Worm (Caenorhabditis elegans) whole organism, midembryonic: ENCODE data around the gene F14D2.8.

Experiments used
- T22C8.4 ChIP-seq: fragments of 200-800 bp; sonication (Bioruptor generic); IDR thresholded peaks from 2 replicates; pipeline ENCODE4 v1.3.6; 2022; ENCODE audit warnings: missing genetic modification characterization, missing compliant biosample characterization
- cog-1 ChIP-seq: sonication (generic microtip); optimal IDR thresholded peaks from 2 replicates; lab custom pipeline; 2016; ENCODE audit warnings: missing genetic modification characterization, missing compliant biosample characterization
- flt-1 ChIP-seq: fragments of 200-800 bp; sonication (Bioruptor generic); IDR thresholded peaks from 2 replicates; pipeline ENCODE4 v1.3.6; 2022; ENCODE audit warnings: missing genetic modification characterization, missing compliant biosample characterization
- klf-2 ChIP-seq: fragments of 200-800 bp; sonication (Bioruptor generic); conservative IDR thresholded peaks from 2 replicates; pipeline ENCODE4 v1.3.6; 2022; ENCODE audit warnings: missing genetic modification reagents, missing genetic modification characterization, missing compliant biosample characterization
- med-1 ChIP-seq: sonication (generic microtip); optimal IDR thresholded peaks from 2 replicates; lab custom pipeline; 2017; ENCODE audit warnings: missing genetic modification characterization, mild to moderate bottlenecking, missing compliant biosample characterization, antibody characterized with exemption, missing genetic modification reagents; ENCODE audit not compliant: insufficient read depth
- ref-1 ChIP-seq: fragments of 200-800 bp; sonication (Bioruptor generic); conservative IDR thresholded peaks from 2 replicates; pipeline ENCODE4 v1.3.6; 2022; ENCODE audit warnings: missing genetic modification reagents, missing genetic modification characterization, missing compliant biosample characterization
- tab-1 ChIP-seq: fragments of 200-800 bp; sonication (Bioruptor generic); IDR thresholded peaks from 2 replicates; pipeline ENCODE4 v1.3.6; 2022; ENCODE audit warnings: missing genetic modification characterization, missing compliant biosample characterization
- ztf-23 ChIP-seq: fragments of 200-800 bp; sonication (Bioruptor generic); IDR thresholded peaks from 2 replicates; pipeline ENCODE4 v1.3.6; 2022; ENCODE audit warnings: missing genetic modification reagents, missing genetic modification characterization, missing compliant biosample characterization
- ztf-29 ChIP-seq: fragments of 200-800 bp; sonication (Bioruptor generic); IDR thresholded peaks from 2 replicates; pipeline ENCODE4 v1.3.6; 2022; ENCODE audit warnings: missing genetic modification reagents, missing genetic modification characterization, missing compliant biosample characterization

Gene F14D2.8

DNA sequence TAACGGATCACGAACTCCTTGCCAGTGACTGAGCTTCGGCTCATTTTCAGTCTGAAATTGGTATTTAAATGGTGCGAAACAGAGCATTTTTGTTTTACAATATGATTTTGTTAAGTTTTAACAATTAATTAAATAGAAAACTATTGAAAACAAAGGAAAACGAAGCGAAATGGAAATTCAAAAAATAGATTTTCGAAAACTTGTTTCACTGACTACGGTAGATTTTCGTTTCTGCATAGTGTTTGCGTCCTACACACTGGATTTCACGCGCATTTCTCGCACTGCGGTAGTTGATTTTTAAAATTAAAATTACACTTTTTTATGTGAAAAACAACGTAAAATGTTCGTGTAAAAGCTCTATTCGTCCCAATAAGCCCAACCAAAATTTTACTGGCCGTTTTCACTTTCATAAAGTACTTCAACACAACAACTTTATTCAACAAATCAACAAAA lies 3.3 kb downstream of the F14D2.8 start, which contains the start of gene bath-30:
Gene bath-30 (minus strand): TSS at position 51 of the 453 bp plus-strand sequence.
- TF ChIP-seq cog-1 (tag; lab: Kevin White, UChicago) (no peak), flt-1 (GFP tag; lab: Robert Waterston, UW) (no peak), T22C8.4 (GFP tag; lab: Robert Waterston, UW) (no peak), klf-2 (GFP tag; lab: Robert Waterston, UW) (no peak), med-1 (GFP tag; lab: Kevin White, UChicago) (no peak), tab-1 (GFP tag; lab: Robert Waterston, UW) (no peak), ref-1 (GFP tag; lab: Robert Waterston, UW) (no peak), ztf-23 (GFP tag; lab: Robert Waterston, UW) (no peak), ztf-29 (GFP tag; lab: Robert Waterston, UW) (no peak)

DNA sequence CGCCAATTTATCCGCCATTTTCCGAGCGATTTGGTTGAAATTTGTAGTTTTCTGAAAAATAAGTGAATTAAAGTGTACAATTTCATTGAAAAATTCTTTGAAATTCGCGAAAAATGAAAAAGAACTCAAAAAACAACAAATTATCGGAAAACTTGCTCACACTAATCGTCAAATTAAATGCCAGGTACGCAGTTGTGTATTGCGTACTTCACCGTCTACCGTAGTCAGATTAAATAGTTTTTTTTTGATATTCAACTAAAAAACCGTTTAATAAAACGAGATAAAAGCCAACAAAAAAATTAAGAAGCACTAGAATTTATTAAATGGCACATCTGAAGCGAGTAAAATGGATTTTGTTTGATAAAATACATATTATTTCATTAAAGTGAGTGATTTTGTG lies 4.8 kb downstream of the F14D2.8 start, which contains the start of gene bath-28:
Gene bath-28 (minus strand): TSS at position 51 of the 400 bp plus-strand sequence.
- TF ChIP-seq tab-1 (GFP tag; lab: Robert Waterston, UW), result no peak
- TF ChIP-seq ztf-29 (GFP tag; lab: Robert Waterston, UW), result no peak
- no peak for TF ChIP-seq klf-2 (GFP tag; lab: Robert Waterston, UW)
- no peak for TF ChIP-seq med-1 (GFP tag; lab: Kevin White, UChicago)

DNA sequence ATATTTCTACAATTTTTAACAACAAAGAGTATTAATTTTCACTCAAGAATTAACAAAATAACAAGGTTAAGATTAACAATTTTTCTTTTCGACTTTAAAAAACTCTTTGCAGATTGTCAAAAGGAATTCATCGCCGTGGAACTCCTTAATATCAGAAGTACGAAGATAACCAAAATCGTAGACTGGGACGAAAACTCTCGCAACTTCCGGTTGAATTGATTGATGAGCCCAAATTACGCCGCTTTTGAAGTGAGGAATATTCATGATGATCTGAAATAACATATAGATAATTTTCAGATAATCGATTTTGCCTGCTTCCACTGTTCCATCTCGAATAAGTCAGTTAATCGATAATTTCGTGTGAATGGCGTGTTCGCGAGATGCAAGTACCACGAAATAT lies 6.0 kb downstream of the F14D2.8 start, which contains the start of gene F14D2.15:
Gene F14D2.15 (minus strand): TSS at position 101 of the 400 bp plus-strand sequence.
- TF ChIP-seq med-1 (GFP tag; lab: Kevin White, UChicago) (no peak), cog-1 (tag; lab: Kevin White, UChicago) (no peak), ref-1 (GFP tag; lab: Robert Waterston, UW) (no peak), klf-2 (GFP tag; lab: Robert Waterston, UW) (no peak), T22C8.4 (GFP tag; lab: Robert Waterston, UW) (0 out of 2 replicates have a peak, but pooled peaks have one; percentile 34)

DNA sequence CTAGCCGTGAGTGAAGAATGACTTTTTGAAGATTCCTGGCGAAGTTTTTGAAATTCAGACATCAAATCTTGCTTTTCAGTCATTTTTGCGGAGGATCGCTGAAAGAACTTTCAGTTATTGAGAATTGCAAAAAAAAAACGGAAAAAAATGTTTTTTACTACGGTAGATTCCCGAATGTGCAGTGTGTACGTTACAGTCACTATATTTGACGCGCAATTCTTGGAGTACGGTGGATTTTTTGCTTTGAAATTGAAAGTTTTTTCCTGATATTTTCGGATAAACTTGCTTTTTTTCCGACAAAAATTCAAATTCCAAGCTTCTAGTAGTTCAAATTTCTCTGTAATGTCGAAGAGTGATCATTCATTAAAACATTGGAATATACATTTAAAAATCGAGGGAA lies 7.7 kb downstream of the F14D2.8 start, which contains the start of gene F14D2.11:
Gene F14D2.11 (minus strand): TSS at position 101 of the 400 bp plus-strand sequence.
- TF ChIP-seq ztf-29 (GFP tag; lab: Robert Waterston, UW) (no peak), klf-2 (GFP tag; lab: Robert Waterston, UW) (no peak), tab-1 (GFP tag; lab: Robert Waterston, UW) (no peak), flt-1 (GFP tag; lab: Robert Waterston, UW) (no peak), T22C8.4 (GFP tag; lab: Robert Waterston, UW) (no peak), ref-1 (GFP tag; lab: Robert Waterston, UW) (no peak), cog-1 (tag; lab: Kevin White, UChicago) (no peak), ztf-23 (GFP tag; lab: Robert Waterston, UW) (no peak), med-1 (GFP tag; lab: Kevin White, UChicago) (no peak)

DNA sequence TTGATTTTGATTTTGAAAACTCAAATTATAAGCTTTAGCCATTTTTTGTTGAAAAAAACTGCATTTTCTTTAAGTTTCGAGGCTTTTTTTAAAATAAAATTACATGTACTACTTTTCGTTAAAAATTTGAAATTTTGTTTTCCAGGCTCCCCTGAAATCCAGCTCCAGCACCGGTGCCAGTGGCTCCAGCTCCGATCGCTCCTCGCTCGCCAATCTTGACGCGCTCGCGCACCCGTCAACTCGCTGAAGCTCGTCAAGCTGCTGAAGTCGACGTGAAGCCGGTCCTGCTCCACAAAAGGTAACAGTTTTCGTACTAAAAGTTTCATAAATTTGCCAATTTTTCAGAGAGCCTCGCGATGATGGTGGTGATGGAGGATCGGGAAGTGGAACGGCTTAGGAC lies 8.9 kb downstream of the F14D2.8 start:
- TF ChIP-seq flt-1 (GFP tag; lab: Robert Waterston, UW) (no peak), ref-1 (GFP tag; lab: Robert Waterston, UW) (no peak), T22C8.4 (GFP tag; lab: Robert Waterston, UW) (no peak)

DNA sequence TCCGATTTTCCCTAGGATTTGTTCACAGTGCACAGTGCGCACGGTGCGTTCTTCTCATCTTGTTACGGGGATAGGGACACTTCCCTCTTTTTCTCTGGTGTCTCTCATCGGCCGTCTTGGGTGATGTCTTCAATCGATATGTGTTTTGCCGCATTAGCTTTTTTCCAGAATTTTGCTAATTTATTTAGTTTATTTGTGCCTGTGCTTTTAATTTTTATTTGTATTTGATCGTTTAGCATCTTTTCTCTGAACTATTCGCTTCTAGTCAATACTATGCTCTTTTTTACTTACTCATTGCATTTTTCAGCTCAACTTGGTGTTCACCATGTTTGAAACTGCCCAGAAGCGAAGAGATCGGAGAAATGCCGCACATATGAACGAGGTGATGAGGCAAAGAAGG lies 9.4 kb downstream of the F14D2.8 start, which contains the start of gene F14D2.5:
Gene F14D2.5 (plus strand): TSS at position 301 of the 400 bp plus-strand sequence.
- no peak for TF ChIP-seq ztf-23 (GFP tag; lab: Robert Waterston, UW)
- TF ChIP-seq tab-1 (GFP tag; lab: Robert Waterston, UW), result no peak
- no peak for TF ChIP-seq flt-1 (GFP tag; lab: Robert Waterston, UW)
- TF ChIP-seq med-1 (GFP tag; lab: Kevin White, UChicago), result no peak
- TF ChIP-seq ref-1 (GFP tag; lab: Robert Waterston, UW), result no peak
- no peak for TF ChIP-seq ztf-29 (GFP tag; lab: Robert Waterston, UW)
- TF ChIP-seq cog-1 (tag; lab: Kevin White, UChicago), result no peak
- TF ChIP-seq T22C8.4 (GFP tag; lab: Robert Waterston, UW), result peak; percentile 14; the same call in 1 of the 2 replicates

DNA sequence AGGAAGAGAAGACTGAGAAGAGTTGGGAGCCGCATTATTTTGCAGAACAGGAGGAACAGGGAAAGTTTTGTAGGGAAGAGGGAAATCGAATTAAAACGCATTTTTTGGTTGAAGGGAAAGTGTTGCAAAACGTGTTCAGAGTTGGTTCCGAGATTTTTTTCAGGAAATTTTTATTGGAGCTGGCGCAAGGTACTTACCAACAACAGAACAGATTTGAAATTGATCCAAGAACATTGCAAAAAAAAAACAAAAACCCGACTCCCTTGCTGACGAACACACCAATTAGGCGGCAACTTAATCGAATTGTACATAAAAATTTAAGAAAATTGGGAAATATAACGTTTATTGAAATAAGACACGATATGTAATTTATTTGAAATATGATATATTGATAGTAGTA lies 11.1 kb downstream of the F14D2.8 start, which contains the start of gene F14D2.7:
Gene F14D2.7 (minus strand): TSS at position 101 of the 400 bp plus-strand sequence.
- TF ChIP-seq tab-1 (GFP tag; lab: Robert Waterston, UW) (no peak), cog-1 (tag; lab: Kevin White, UChicago) (no peak), flt-1 (GFP tag; lab: Robert Waterston, UW) (no peak), med-1 (GFP tag; lab: Kevin White, UChicago) (no peak), klf-2 (GFP tag; lab: Robert Waterston, UW) (no peak), ztf-23 (GFP tag; lab: Robert Waterston, UW) (no peak)

DNA sequence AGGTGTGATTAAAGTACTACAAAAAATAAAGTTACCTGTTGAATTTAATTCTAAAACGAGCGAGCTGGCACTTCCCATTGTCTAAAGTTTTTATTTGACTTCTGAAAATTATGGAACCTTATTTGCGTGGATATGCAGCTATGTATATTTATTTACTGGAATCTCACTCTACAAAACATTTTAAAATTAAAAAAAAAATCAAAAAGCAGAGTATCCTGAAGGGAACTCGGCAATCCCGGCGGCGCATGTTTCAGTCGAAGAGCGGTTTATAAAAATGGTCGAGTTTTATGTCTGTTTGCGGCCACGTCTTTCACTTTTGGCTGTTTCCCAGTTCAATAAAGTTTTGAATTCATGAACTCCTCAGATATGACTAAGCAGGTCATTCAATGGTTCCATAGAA lies 12.6 kb downstream of the F14D2.8 start, which contains the start of gene F14D2.19:
Gene F14D2.19 (minus strand): TSS at position 101 of the 400 bp plus-strand sequence.
- no peak for TF ChIP-seq klf-2 (GFP tag; lab: Robert Waterston, UW)

DNA sequence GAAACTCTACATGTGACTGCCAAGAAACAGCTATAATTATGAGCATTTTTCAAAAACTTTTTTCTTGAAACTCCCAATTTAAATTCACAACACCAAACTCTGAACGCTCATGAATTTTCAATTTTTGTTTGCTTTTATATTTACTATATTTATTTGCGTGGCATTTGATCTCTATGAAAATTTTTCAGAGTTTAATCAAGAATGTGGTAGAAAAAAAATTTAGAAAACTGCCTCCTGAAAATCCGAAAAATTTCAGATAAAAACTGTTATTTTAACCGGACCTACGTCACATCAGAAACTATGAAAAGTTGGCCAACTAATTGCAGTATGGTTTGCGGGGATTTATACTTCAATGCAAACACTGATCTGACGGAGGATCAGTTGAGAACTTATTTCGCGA lies 17.6 kb downstream of the F14D2.8 start, which contains the start of gene irld-27:
Gene irld-27 (plus strand): TSS at position 301 of the 400 bp plus-strand sequence.
- TF ChIP-seq klf-2 (GFP tag; lab: Robert Waterston, UW), result no peak

DNA sequence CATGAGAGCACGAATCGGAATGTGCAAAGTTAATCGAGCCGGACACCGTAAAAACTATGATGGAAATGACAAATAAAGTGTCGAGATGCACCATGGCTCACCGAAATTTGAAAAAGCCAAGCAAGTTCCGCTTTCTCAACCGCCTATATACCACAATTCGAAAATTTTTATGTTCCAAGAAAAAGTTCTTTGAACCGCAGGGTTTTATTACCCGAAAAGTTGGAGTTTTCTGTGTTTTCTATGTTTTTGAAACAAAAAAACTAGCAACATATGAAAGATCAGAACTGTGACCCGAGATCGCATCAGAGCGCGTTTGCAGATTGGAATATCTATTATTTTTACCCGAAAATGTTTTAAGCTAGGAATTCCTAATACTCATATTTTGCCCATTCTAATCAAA lies 22.6 kb downstream of the F14D2.8 start, which contains the start of gene Y46D2A.3:
Gene Y46D2A.3 (minus strand): TSS at position 101 of the 400 bp plus-strand sequence.
- TF ChIP-seq med-1 (GFP tag; lab: Kevin White, UChicago) (no peak), ref-1 (GFP tag; lab: Robert Waterston, UW) (no peak), ztf-23 (GFP tag; lab: Robert Waterston, UW) (no peak), klf-2 (GFP tag; lab: Robert Waterston, UW) (no peak), flt-1 (GFP tag; lab: Robert Waterston, UW) (no peak), cog-1 (tag; lab: Kevin White, UChicago) (no peak), ztf-29 (GFP tag; lab: Robert Waterston, UW) (no peak), T22C8.4 (GFP tag; lab: Robert Waterston, UW) (no peak), tab-1 (GFP tag; lab: Robert Waterston, UW) (no peak)
